Fruit fly (Drosophila melanogaster): ENCODE measurements around the gene Sugb.

Gene Sugb

dm6 chr3L:11696294-11697116 lies 12.7 kb downstream of the Sugb start, which contains the start of gene Dph1 (continued):
- TF ChIP-seq CG12744 (GFP tag; optimal IDR thresholded peaks at IDR 0.05) (peak; percentile 42), prd (optimal IDR thresholded peaks at IDR 0.05) (no peak), prd (GFP tag; IDR thresholded peaks at IDR 0.05) (peak; percentile 84), CTCF (GFP tag; optimal IDR thresholded peaks at IDR 0.05) (peak; percentile 24), Eip74EF (GFP tag; optimal IDR thresholded peaks at IDR 0.05) (peak in 1 of 2 experiments; percentile 88), Ravus (GFP tag; IDR thresholded peaks at IDR 0.05) (peak; percentile 14; the same call in 1 of the 2 replicates), dm (GFP tag; optimal IDR thresholded peaks at IDR 0.05) (peak; percentile 88), Gug (GFP tag; IDR thresholded peaks at IDR 0.05) (peak; percentile 86), CG6689 (GFP tag; IDR thresholded peaks at IDR 0.05) (peak; percentile 82; the same call in 1 of the 2 replicates), gfzf (GFP tag; optimal IDR thresholded peaks at IDR 0.05) (peak; percentile 8), salm (tag; optimal IDR thresholded peaks at IDR 0.05) (peak; percentile 53), CG10959 (GFP tag; IDR thresholded peaks at IDR 0.05) (peak; percentile 66), HHEX (GFP tag; optimal IDR thresholded peaks at IDR 0.05) (peak; percentile 72), sim (GFP tag; IDR thresholded peaks at IDR 0.05) (peak; percentile 87), otp (GFP tag; IDR thresholded peaks at IDR 0.05) (peak; percentile 79; the same call in 2 of the 3 replicates), crol (GFP tag; IDR thresholded peaks at IDR 0.05) (no peak), sisA (GFP tag; IDR thresholded peaks at IDR 0.05) (peak; percentile 78), HLH3B (GFP tag; IDR thresholded peaks at IDR 0.05) (peak; percentile 84), CG3995 (GFP tag; optimal IDR thresholded peaks at IDR 0.05) (peak; percentile 76), Meics (GFP tag; optimal IDR thresholded peaks at IDR 0.05) (peak; percentile 88), shn (GFP tag; optimal IDR thresholded peaks at IDR 0.05) (peak; percentile 89), Dip2 (GFP tag; IDR thresholded peaks at IDR 0.05) (no peak), CG31441 (GFP tag; IDR thresholded peaks at IDR 0.05) (peak; percentile 86), grn (GFP tag; optimal IDR thresholded peaks at IDR 0.05) (peak; percentile 12), Camta (GFP tag; optimal IDR thresholded peaks at IDR 0.05) (peak; percentile 61), CG6654 (GFP tag; optimal IDR thresholded peaks at IDR 0.05) (peak; percentile 47), CG6683 (GFP tag; optimal IDR thresholded peaks at IDR 0.05) (peak; percentile 55), CG10147 (GFP tag; optimal IDR thresholded peaks at IDR 0.05) (peak; percentile 46), tap (tag; optimal IDR thresholded peaks at IDR 0.05) (peak; percentile 82), CG5245 (GFP tag; optimal IDR thresholded peaks at IDR 0.05) (peak; percentile 55), Blimp-1 (GFP tag; optimal IDR thresholded peaks at IDR 0.05) (peak; percentile 81), CG17328 (GFP tag; IDR thresholded peaks at IDR 0.05) (peak; percentile 91), CG31365 (tag; optimal IDR thresholded peaks at IDR 0.05) (peak; percentile 74), Max (GFP tag; optimal IDR thresholded peaks at IDR 0.05) (peak; percentile 46), CG7839 (tag; optimal IDR thresholded peaks at IDR 0.05) (peak; percentile 88), zfh1 (GFP tag; IDR thresholded peaks at IDR 0.05) (peak; percentile 92), NfI (GFP tag; optimal IDR thresholded peaks at IDR 0.05) (peak; percentile 82), CG14860 (GFP tag; IDR thresholded peaks at IDR 0.05; ENCODE audit: partially characterized antibody) (no peak), Lhr (GFP tag; optimal IDR thresholded peaks at IDR 0.05) (peak; percentile 14), ato (GFP tag; IDR thresholded peaks at IDR 0.05; ENCODE audit: partially characterized antibody) (no peak), tna (GFP tag; IDR thresholded peaks at IDR 0.05; ENCODE audit: partially characterized antibody) (no peak; the same call in 1 of the 2 replicates), CG16779 (GFP tag; IDR thresholded peaks at IDR 0.05) (peak; percentile 68), CG15269 (tag; optimal IDR thresholded peaks at IDR 0.05) (peak; percentile 84), CG14441 (GFP tag; IDR thresholded peaks at IDR 0.05) (peak; percentile 90), CG12236 (GFP tag; optimal IDR thresholded peaks at IDR 0.05) (peak; percentile 68), crp (GFP tag; optimal IDR thresholded peaks at IDR 0.05) (peak; percentile 69 to 96), esg (GFP tag; conservative IDR thresholded peaks at IDR 0.05) (peak; percentile 82), tx (GFP tag; optimal IDR thresholded peaks at IDR 0.05) (peak; percentile 83), CG11456 (GFP tag; IDR thresholded peaks at IDR 0.05) (no peak; the same call in 1 of the 3 replicates)

All from whole organism, embryonic.